Worm (Caenorhabditis elegans): ENCODE measurements around the gene tsp-4.
"Not testable (repeated sequence)": the region's sequence is repeated elsewhere in the genome, so short reads cannot be mapped to it uniquely, and the experiment has no call there.

The tsp-4 gene

ce11 chrIV:12525409-12525808 lies 5.4 kb upstream of the tsp-4 start, which contains the start of gene eak-4:
eak-4 (minus strand) TSS chrIV:12525509.
- TF ChIP-seq pat-9 (tag; optimal IDR thresholded peaks at IDR 0.05) (no peak), ets-4 (tag; optimal IDR thresholded peaks at IDR 0.05) (no peak), zip-5 (tag; optimal IDR thresholded peaks at IDR 0.05) (no peak), unc-42 (tag; optimal IDR thresholded peaks at IDR 0.05) (no peak)

- TF ChIP-seq tbx-7 (tag; optimal IDR thresholded peaks at IDR 0.05) (no peak), fax-1 (tag; optimal IDR thresholded peaks at IDR 0.05) (no peak), zip-5 (tag; optimal IDR thresholded peaks at IDR 0.05) (no peak), ceh-14 (tag; optimal IDR thresholded peaks at IDR 0.05) (no peak), ceh-24 (tag; optimal IDR thresholded peaks at IDR 0.05) (no peak), ceh-45 (GFP tag; IDR thresholded peaks at IDR 0.05) (no peak), fkh-6 (tag; optimal IDR thresholded peaks at IDR 0.05) (no peak), hlh-15 (tag; optimal IDR thresholded peaks at IDR 0.05) (no peak), hlh-30 (tag; optimal IDR thresholded peaks at IDR 0.05; ENCODE audit: insufficient read depth) (no peak), pha-4 (tag; optimal IDR thresholded peaks at IDR 0.05) (no peak), lin-11 (tag; optimal IDR thresholded peaks at IDR 0.05) (no peak), mec-3 (tag; optimal IDR thresholded peaks at IDR 0.05; ENCODE audit: borderline replicate concordance) (no peak)
Observed at ce11 chrIV:12522521-12522920, 2.5 kb upstream of the tsp-4 start, which contains the start of gene sru-13. sru-13 (minus strand) TSS chrIV:12522621.

- TF ChIP-seq ceh-34 (tag; optimal IDR thresholded peaks at IDR 0.05); ref-2 (tag; optimal IDR thresholded peaks at IDR 0.05); pag-3 (tag; optimal IDR thresholded peaks at IDR 0.05; ENCODE audit: borderline replicate concordance): not testable (repeated sequence)
Observed at ce11 chrIV:12505397-12505796, 14.7 kb downstream of the tsp-4 start, which contains the start of gene sru-17. sru-17 (plus strand) TSS chrIV:12505697.

ce11 chrIV:12501956-12502355 lies 18.1 kb downstream of the tsp-4 start, which contains the start of gene sru-18:
sru-18 (plus strand) TSS chrIV:12502256.
- TF ChIP-seq ahr-1 (tag; optimal IDR thresholded peaks at IDR 0.05) (no peak), madf-2 (tag; optimal IDR thresholded peaks at IDR 0.05) (no peak), ceh-30 (tag; optimal IDR thresholded peaks at IDR 0.05) (no peak), npax-4 (tag; optimal IDR thresholded peaks at IDR 0.05) (no peak), ztf-16 (tag; optimal IDR thresholded peaks at IDR 0.05) (no peak), ceh-14 (tag; optimal IDR thresholded peaks at IDR 0.05) (no peak), unc-3 (GFP tag; conservative IDR thresholded peaks at IDR 0.05) (no peak), unc-3 (tag; optimal IDR thresholded peaks at IDR 0.05) (no peak), pag-3 (tag; optimal IDR thresholded peaks at IDR 0.05; ENCODE audit: borderline replicate concordance) (no peak), C08G9.2 (tag; optimal IDR thresholded peaks at IDR 0.05) (no peak), T23F11.4 (GFP tag; optimal IDR thresholded peaks at IDR 0.05) (no peak), Y22D7AL.16 (tag; optimal IDR thresholded peaks at IDR 0.05) (no peak), elt-2 (tag; optimal IDR thresholded peaks at IDR 0.05) (no peak), nhr-11 (tag; optimal IDR thresholded peaks at IDR 0.05) (no peak), pat-9 (tag; optimal IDR thresholded peaks at IDR 0.05) (no peak), ceh-6 (GFP tag; optimal IDR thresholded peaks at IDR 0.05) (no peak), ceh-34 (tag; optimal IDR thresholded peaks at IDR 0.05) (no peak), hlh-13 (GFP tag; optimal IDR thresholded peaks at IDR 0.05) (no peak), ceh-24 (tag; optimal IDR thresholded peaks at IDR 0.05) (no peak)

ce11 chrIV:12498238-12498637 lies 21.8 kb downstream of the tsp-4 start, which contains the start of gene sru-19:
sru-19 (plus strand) TSS chrIV:12498538.
- TF ChIP-seq ceh-24 (tag; optimal IDR thresholded peaks at IDR 0.05) (no peak), rnt-1 (tag; optimal IDR thresholded peaks at IDR 0.05) (no peak), fkh-6 (tag; optimal IDR thresholded peaks at IDR 0.05) (no peak), dmd-4 (tag; optimal IDR thresholded peaks at IDR 0.05; ENCODE audit: borderline replicate concordance) (no peak), tbx-2 (tag; optimal IDR thresholded peaks at IDR 0.05) (no peak), nhr-11 (tag; optimal IDR thresholded peaks at IDR 0.05) (no peak), elt-2 (tag; optimal IDR thresholded peaks at IDR 0.05) (no peak), madf-2 (tag; optimal IDR thresholded peaks at IDR 0.05) (no peak), fax-1 (tag; optimal IDR thresholded peaks at IDR 0.05) (no peak), unc-55 (GFP tag; optimal IDR thresholded peaks at IDR 0.05) (no peak), ceh-6 (GFP tag; optimal IDR thresholded peaks at IDR 0.05) (no peak), che-1 (tag; optimal IDR thresholded peaks at IDR 0.05) (no peak), hlh-13 (GFP tag; optimal IDR thresholded peaks at IDR 0.05) (no peak)
